Fruit fly (Drosophila melanogaster): Measurements from ENCODE around the gene Las.
A peak's percentile ranks its signal among the peaks of the same experiment; 100 is the strongest.

Gene Las

DNA sequence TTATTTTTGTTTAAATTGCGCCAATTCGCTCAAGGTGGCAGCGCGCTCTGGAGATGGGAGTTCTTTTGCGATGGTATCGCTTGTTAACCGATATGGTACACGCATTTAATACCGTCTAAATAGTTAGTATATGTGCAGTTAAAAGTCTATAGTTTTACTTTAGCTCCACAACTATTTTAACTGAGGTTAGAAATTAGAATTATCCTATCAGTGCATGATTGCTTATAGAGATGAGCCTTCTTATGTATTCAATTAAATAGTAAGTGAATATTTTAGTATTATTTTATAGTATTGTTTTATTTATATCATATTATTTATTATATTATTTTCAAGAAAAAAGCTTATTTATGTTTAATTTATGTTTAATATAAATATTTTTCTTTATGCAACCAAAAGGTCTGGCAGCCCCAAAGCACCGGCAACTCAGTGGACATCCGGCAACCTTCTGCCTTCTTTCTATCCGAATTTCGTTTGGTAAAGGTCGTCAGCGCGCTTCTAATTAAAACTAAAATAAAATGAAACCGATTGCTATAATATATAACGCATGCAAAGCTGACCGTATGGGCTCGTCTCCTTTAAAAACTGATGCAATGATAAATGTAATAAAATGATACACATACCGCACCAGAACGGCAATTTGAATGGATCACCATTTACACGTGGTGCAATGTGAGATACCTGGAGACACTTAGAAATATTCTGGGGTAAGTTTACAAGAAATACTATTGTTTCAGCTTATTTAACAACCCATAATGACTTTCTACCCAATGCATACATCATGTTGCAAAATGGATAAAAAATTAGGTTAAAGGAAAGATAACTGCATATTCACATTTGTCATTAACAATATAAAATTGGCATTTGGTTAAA, 20.9 kb upstream of the Las start, which contains the start of gene CG5199 (continued):
- peak; percentile 88 for TF ChIP-seq nmo (GFP tag; optimal IDR thresholded peaks at IDR 0.05)
- no peak for TF ChIP-seq mld (GFP tag; IDR thresholded peaks at IDR 0.05; ENCODE audit: partially characterized antibody)
- peak; percentile 85 for TF ChIP-seq phol (tag; optimal IDR thresholded peaks at IDR 0.05)
- TF ChIP-seq CG13624 (GFP tag; optimal IDR thresholded peaks at IDR 0.05), result no peak
- TF ChIP-seq Atf-2 (GFP tag; optimal IDR thresholded peaks at IDR 0.05), result no peak
- TF ChIP-seq CG1832 (GFP tag; optimal IDR thresholded peaks at IDR 0.05), result no peak
- peak; percentile 82 for TF ChIP-seq Opbp (GFP tag; IDR thresholded peaks at IDR 0.05; ENCODE audit: partially characterized antibody)
- TF ChIP-seq dmrt99B (tag; optimal IDR thresholded peaks at IDR 0.05), result peak; percentile 50
- TF ChIP-seq CG1529 (GFP tag; optimal IDR thresholded peaks at IDR 0.05), result no peak
- peak; percentile 93 for TF ChIP-seq trem (tag; optimal IDR thresholded peaks at IDR 0.05)
- TF ChIP-seq E2f2 (GFP tag; IDR thresholded peaks at IDR 0.05), result peak; percentile 62
- TF ChIP-seq shn (GFP tag; optimal IDR thresholded peaks at IDR 0.05), result peak; percentile 22
- no peak for TF ChIP-seq run (tag; optimal IDR thresholded peaks at IDR 0.05)
- peak; percentile 89 for TF ChIP-seq D19B (GFP tag; optimal IDR thresholded peaks at IDR 0.05)
- TF ChIP-seq vvl (GFP tag; IDR thresholded peaks at IDR 0.05), result peak; percentile 65
- TF ChIP-seq CG12219 (GFP tag; optimal IDR thresholded peaks at IDR 0.05), result no peak
- no peak for TF ChIP-seq CG11723 (GFP tag; optimal IDR thresholded peaks at IDR 0.05)
- TF ChIP-seq CG12155 (GFP tag; optimal IDR thresholded peaks at IDR 0.05), result peak; percentile 58
- TF ChIP-seq CG8944 (GFP tag; optimal IDR thresholded peaks at IDR 0.05), result peak; percentile 11
- TF ChIP-seq nau (GFP tag; optimal IDR thresholded peaks at IDR 0.05), result no peak
- TF ChIP-seq grn (GFP tag; optimal IDR thresholded peaks at IDR 0.05), result no peak
- TF ChIP-seq luna (GFP tag; optimal IDR thresholded peaks at IDR 0.05), result no peak
- TF ChIP-seq Dp (GFP tag; optimal IDR thresholded peaks at IDR 0.05), result peak; percentile 62
- TF ChIP-seq CG33213 (GFP tag; optimal IDR thresholded peaks at IDR 0.05), result peak; percentile 12
- TF ChIP-seq D (optimal IDR thresholded peaks at IDR 0.05), result no peak
- peak; percentile 57 for TF ChIP-seq D (GFP tag; optimal IDR thresholded peaks at IDR 0.05)
- TF ChIP-seq fd64A (GFP tag; optimal IDR thresholded peaks at IDR 0.05), result no peak
- no peak for TF ChIP-seq Lpt (GFP tag; optimal IDR thresholded peaks at IDR 0.05)
- peak; percentile 82 for TF ChIP-seq BEAF-32 (GFP tag; optimal IDR thresholded peaks at IDR 0.05)
- TF ChIP-seq HLH4C (GFP tag; IDR thresholded peaks at IDR 0.05; ENCODE audit: partially characterized antibody), result peak; percentile 61; the same call in 1 of the 3 replicates
- no peak for TF ChIP-seq ATbp (GFP tag; optimal IDR thresholded peaks at IDR 0.05)
- no peak for TF ChIP-seq pfk (GFP tag; optimal IDR thresholded peaks at IDR 0.05)
- no peak for TF ChIP-seq ro (GFP tag; IDR thresholded peaks at IDR 0.05)
- peak; percentile 75 for TF ChIP-seq Bgb (GFP tag; IDR thresholded peaks at IDR 0.05; ENCODE audit: partially characterized antibody)
- peak; percentile 87 for TF ChIP-seq CG18262 (tag; optimal IDR thresholded peaks at IDR 0.05)
- TF ChIP-seq Dek (tag; optimal IDR thresholded peaks at IDR 0.05), result peak; percentile 59
- no peak for TF ChIP-seq h (optimal IDR thresholded peaks at IDR 0.05)
- TF ChIP-seq Hr39 (optimal IDR thresholded peaks at IDR 0.05), result no peak
- TF ChIP-seq jigr1 (GFP tag; IDR thresholded peaks at IDR 0.05), result no peak
- peak; percentile 66 for TF ChIP-seq unpg (GFP tag; optimal IDR thresholded peaks at IDR 0.05)
- peak; percentile 49 for TF ChIP-seq sisA (GFP tag; IDR thresholded peaks at IDR 0.05)
- TF ChIP-seq CG10654 (GFP tag; optimal IDR thresholded peaks at IDR 0.05), result peak; percentile 73
- no peak for TF ChIP-seq nerfin-2 (GFP tag; IDR thresholded peaks at IDR 0.05; ENCODE audit: partially characterized antibody)
- peak; percentile 74 for TF ChIP-seq CG10209 (GFP tag; optimal IDR thresholded peaks at IDR 0.05)
- TF ChIP-seq Asciz (GFP tag; optimal IDR thresholded peaks at IDR 0.05), result no peak
- no peak for TF ChIP-seq Atf6 (GFP tag; IDR thresholded peaks at IDR 0.05)
- peak; percentile 36; the same call in 1 of the 2 replicates for TF ChIP-seq Rx (GFP tag; IDR thresholded peaks at IDR 0.05)
- peak; percentile 78 for TF ChIP-seq CG6272 (GFP tag; IDR thresholded peaks at IDR 0.05)
- TF ChIP-seq CG17385 (GFP tag; optimal IDR thresholded peaks at IDR 0.05), result peak; percentile 36

All from whole organism, embryonic.